Fruit fly (Drosophila melanogaster): ENCODE data around the gene Spc25.

Spc25 gene

dm6 chr3R:12960929-12961855 lies at the start of gene Spc25:
Gene Spc25 (plus strand): TSS chr3R:12961745.
- no peak for TF ChIP-seq noc (tag; optimal IDR thresholded peaks at IDR 0.05)

DNA sequence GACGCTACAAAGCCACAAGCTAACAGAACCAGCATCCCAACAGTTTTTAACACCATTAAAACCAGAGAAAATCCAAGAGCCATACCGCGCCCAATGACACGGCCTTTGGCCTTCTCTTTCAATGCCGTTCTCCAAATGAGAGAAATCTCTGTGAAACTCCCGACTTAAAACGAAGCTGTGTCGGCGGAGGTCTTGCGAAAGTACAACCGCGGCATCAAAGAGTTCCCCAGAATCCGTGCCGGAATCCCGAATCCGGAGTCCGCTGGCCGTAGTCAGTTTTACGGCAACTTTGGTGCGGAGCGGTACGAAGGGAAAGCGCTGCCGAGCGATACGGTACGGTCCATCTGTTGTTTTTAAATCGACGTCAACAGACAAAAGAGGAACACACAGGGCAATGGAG lies 45.7 kb upstream of the Spc25 start, which contains the start of gene beat-Vb:
Gene beat-Vb, plus strand, starts transcription at position 246 of the 400 bp plus-strand sequence.
- TF ChIP-seq noc (tag; optimal IDR thresholded peaks at IDR 0.05), result no peak

- no peak for TF ChIP-seq noc (tag; optimal IDR thresholded peaks at IDR 0.05)
These were observed 4.2 kb upstream of the Spc25 start for dm6 chr3R:12957388-12957787.

DNA sequence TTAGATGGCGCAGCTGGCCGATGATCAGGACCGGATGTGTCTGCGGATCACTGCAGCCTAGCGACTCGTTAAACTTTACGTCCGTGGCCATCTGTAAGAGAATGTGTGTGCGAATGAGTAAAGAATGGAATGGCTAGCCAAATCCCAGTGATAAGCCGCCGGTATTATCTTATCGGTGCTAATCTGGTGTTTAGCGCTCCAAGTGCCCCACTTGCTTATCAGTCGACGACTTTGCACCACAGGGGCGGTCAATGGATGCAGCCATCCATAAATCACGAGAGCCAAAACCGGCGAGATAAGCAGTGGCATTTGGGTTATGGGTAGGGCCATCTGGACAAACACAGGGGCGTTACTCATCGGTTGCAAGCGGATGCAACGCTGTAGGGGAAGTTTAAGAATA lies 1.3 kb upstream of the Spc25 start:
- peak; percentile 55 for TF ChIP-seq noc (tag; optimal IDR thresholded peaks at IDR 0.05)

DNA sequence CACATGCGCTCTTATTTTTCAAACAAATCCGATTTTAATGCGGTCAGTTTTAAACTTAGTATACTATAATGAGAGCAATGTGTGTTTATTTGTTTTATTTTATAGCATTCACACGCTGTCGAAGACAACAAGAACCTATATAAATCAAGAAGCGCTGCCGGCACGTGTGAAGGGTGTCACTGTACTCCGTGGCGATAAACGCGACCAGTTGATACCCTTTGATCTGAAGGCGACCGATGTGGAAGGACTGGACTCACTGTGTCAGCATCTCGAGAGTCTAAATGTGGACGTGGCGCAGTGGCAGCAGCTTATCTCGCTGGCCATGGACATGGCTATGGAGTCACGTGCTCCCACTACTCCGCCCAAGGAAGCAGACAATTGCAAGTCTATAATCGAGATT lies 1.1 kb downstream of the Spc25 start:
- TF ChIP-seq noc (tag; optimal IDR thresholded peaks at IDR 0.05), result no peak

dm6 chr3R:12963491-12963890 lies 1.9 kb downstream of the Spc25 start, which contains the start of gene Cyp304a1:
Gene Cyp304a1 (plus strand): TSS chr3R:12963791.
- TF ChIP-seq noc (tag; optimal IDR thresholded peaks at IDR 0.05), result no peak

- no peak for TF ChIP-seq noc (tag; optimal IDR thresholded peaks at IDR 0.05)
These were observed 2.5 kb downstream of the Spc25 start for dm6 chr3R:12964043-12964442.

- TF ChIP-seq noc (tag; optimal IDR thresholded peaks at IDR 0.05), result no peak
These were observed 6.1 kb downstream of the Spc25 start, which contains the start of the genes CG14384 and grsm for dm6 chr3R:12967612-12968011. Gene CG14384 (minus strand): TSS chr3R:12967712. Gene grsm (minus strand): TSS chr3R:12967712.

DNA sequence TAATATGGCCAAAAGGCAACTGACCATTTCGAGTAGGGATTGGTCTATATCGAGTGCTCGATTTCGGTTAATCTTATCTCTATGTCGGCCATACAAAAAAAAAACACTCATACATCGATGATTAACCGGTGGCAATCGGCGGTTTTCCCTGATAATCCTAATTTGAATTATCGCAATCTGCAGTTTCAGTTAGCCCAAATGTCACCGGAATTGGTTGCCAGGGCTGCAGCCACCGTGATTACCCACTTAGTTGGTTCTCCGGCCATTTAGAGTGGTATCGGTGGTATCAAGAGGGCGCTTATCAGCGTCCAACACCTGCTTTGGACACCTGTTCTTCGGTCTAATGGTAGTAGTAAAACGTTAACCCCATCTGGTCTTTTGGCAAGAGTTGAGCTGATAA lies 10.6 kb downstream of the Spc25 start:
- TF ChIP-seq noc (tag; optimal IDR thresholded peaks at IDR 0.05), result no peak

DNA sequence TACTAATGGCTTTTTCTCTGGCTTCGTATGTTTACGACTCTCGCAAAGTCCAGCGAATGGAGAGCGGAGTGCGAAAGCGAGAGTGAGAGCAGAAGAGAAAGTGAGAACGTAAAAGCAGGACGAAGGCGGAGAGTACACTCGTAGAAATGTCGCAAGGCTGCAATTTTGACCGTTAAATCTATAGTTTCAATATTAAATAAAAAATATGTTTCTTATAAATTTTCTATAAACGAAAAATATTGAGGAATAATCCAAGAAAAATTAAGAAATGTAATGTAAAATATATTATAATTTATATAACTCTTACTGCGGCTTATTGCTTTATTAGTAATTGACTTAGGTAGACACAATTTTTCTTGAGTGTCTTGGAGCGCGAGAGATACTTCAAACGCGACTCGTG lies 12.9 kb downstream of the Spc25 start:
- no peak for TF ChIP-seq noc (tag; optimal IDR thresholded peaks at IDR 0.05)

DNA sequence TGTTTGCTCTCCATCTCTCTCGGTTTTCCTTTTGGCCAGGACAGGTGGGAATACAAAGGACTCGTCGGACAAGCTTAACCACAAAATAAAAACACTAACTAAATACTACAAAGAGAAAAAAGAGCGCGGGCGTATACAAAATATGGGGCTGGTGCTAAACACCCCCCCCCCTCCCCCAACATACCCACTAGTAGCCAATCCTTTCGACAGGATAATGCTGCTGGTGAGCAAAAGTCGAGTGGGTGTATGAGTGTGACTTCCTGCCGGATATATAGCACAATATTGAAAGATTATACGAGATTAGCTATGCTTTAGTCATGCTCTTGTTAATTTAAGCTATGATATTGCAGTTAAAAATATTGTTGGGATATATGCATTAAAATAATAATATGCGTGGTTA lies 13.7 kb downstream of the Spc25 start:
- TF ChIP-seq noc (tag; optimal IDR thresholded peaks at IDR 0.05), result no peak

dm6 chr3R:12977371-12978050 lies 16.0 kb downstream of the Spc25 start, which contains the start of the genes CG7381 and CG7091:
Gene CG7381 (minus strand): TSS chr3R:12977471.
Gene CG7091 (plus strand): TSS chr3R:12978000.
- TF ChIP-seq noc (tag; optimal IDR thresholded peaks at IDR 0.05), result no peak

DNA sequence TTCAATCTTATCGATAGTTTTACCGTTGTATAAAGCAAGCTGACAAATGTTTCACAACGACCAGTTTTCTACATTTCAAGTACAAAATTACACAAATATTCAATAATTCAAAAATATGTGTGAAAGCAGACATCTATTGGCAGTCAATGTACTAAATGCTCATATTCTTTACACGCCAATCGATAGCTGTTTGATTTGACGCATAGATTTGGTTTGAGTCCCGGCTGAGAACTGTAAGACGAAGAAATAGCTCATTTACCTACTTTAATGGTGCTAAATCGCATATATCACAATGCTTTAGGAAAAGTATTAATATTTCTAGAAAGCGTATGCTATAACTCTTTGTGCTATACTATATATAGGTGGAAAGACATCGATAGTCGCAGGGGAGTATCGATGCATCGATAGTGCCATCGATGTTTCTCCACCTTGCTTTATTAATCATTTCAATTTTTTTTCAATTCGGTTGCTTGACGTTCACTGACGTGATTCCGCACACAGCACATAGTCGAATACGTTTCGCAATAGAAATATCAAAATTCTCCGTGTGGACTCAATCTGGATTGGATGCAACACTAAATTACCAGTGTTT lies 19.2 kb downstream of the Spc25 start, which contains the start of gene Paip2:
Gene Paip2, plus strand, starts transcription at position 165 of the 592 bp plus-strand sequence.
- no peak for TF ChIP-seq noc (tag; optimal IDR thresholded peaks at IDR 0.05)

- TF ChIP-seq noc (tag; optimal IDR thresholded peaks at IDR 0.05), result peak; percentile 0
These were observed 20.0 kb downstream of the Spc25 start for dm6 chr3R:12981334-12982166.

Data from whole organism, larva.